Fruit fly (Drosophila melanogaster): ENCODE measurements around the gene crp.

crp gene

dm6 chr2L:16284306-16285299 lies 2.9 kb downstream of the crp start (continued):
- TF ChIP-seq Sox100B (GFP tag; optimal IDR thresholded peaks at IDR 0.05) (peak; percentile 25), CG11504 (tag; optimal IDR thresholded peaks at IDR 0.05) (peak; percentile 56), CG9609 (GFP tag; optimal IDR thresholded peaks at IDR 0.05) (peak; percentile 53), wek (GFP tag; optimal IDR thresholded peaks at IDR 0.05) (peak; percentile 69), YL-1 (GFP tag; optimal IDR thresholded peaks at IDR 0.05) (no peak), Ptx1 (GFP tag; IDR thresholded peaks at IDR 0.05) (no peak), Bgb (GFP tag; IDR thresholded peaks at IDR 0.05; ENCODE audit: partially characterized antibody) (no peak), CG6854 (GFP tag; optimal IDR thresholded peaks at IDR 0.05) (peak; percentile 30), Six4 (GFP tag; optimal IDR thresholded peaks at IDR 0.05) (no peak), Poxn (GFP tag; IDR thresholded peaks at IDR 0.05) (no peak), mld (GFP tag; IDR thresholded peaks at IDR 0.05; ENCODE audit: partially characterized antibody) (no peak), Myb (GFP tag; optimal IDR thresholded peaks at IDR 0.05) (peak; percentile 3), toy (GFP tag; IDR thresholded peaks at IDR 0.05) (no peak), CG10209 (GFP tag; optimal IDR thresholded peaks at IDR 0.05) (peak; percentile 25), ash1 (GFP tag; optimal IDR thresholded peaks at IDR 0.05) (no peak), CG30431 (GFP tag; optimal IDR thresholded peaks at IDR 0.05) (no peak), CG7556 (GFP tag; optimal IDR thresholded peaks at IDR 0.05) (peak; percentile 13), az2 (GFP tag; optimal IDR thresholded peaks at IDR 0.05) (no peak), D19A (tag; optimal IDR thresholded peaks at IDR 0.05) (no peak), CG31388 (GFP tag; optimal IDR thresholded peaks at IDR 0.05) (no peak), CG16863 (GFP tag; optimal IDR thresholded peaks at IDR 0.05) (peak; percentile 5), Dll (GFP tag; IDR thresholded peaks at IDR 0.05; ENCODE audit: partially characterized antibody) (no peak), Hr51 (GFP tag; optimal IDR thresholded peaks at IDR 0.05) (peak; percentile 10 to 72), CG7963 (GFP tag; IDR thresholded peaks at IDR 0.05; ENCODE audit: partially characterized antibody) (no peak), Nf-YB (GFP tag; optimal IDR thresholded peaks at IDR 0.05) (peak; percentile 18), CG30020 (tag; optimal IDR thresholded peaks at IDR 0.05) (no peak), CG13296 (GFP tag; optimal IDR thresholded peaks at IDR 0.05) (peak; percentile 53), CG10267 (tag; optimal IDR thresholded peaks at IDR 0.05) (no peak), CG1647 (GFP tag; optimal IDR thresholded peaks at IDR 0.05) (peak; percentile 0)

- no peak for TF ChIP-seq Atf-2 (GFP tag; optimal IDR thresholded peaks at IDR 0.05)
- no peak for TF ChIP-seq Eip74EF (GFP tag; optimal IDR thresholded peaks at IDR 0.05)
- TF ChIP-seq pnt (GFP tag; optimal IDR thresholded peaks at IDR 0.05) = no peak
- no peak for TF ChIP-seq chn (GFP tag; optimal IDR thresholded peaks at IDR 0.05)
- peak; percentile 9 to 33 for TF ChIP-seq crp (GFP tag; optimal IDR thresholded peaks at IDR 0.05)
- no peak for TF ChIP-seq dm (GFP tag; optimal IDR thresholded peaks at IDR 0.05)
- TF ChIP-seq esg (GFP tag; conservative IDR thresholded peaks at IDR 0.05) = no peak
- no peak for TF ChIP-seq gfzf (GFP tag; optimal IDR thresholded peaks at IDR 0.05)
- TF ChIP-seq caup (GFP tag; optimal IDR thresholded peaks at IDR 0.05; ENCODE audit: severe bottlenecking) = no peak
- TF ChIP-seq Mes4 (GFP tag; optimal IDR thresholded peaks at IDR 0.05) = no peak
- no peak for TF ChIP-seq CG3163 (GFP tag; optimal IDR thresholded peaks at IDR 0.05)
- peak in 1 of 2 experiments; percentile 44 for TF ChIP-seq Pdp1 (GFP tag; optimal IDR thresholded peaks at IDR 0.05)
- TF ChIP-seq CG11247 (GFP tag; IDR thresholded peaks at IDR 0.05) = no peak
- TF ChIP-seq nmo (GFP tag; optimal IDR thresholded peaks at IDR 0.05) = no peak
- peak; percentile 53; the same call in 1 of the 3 replicates for TF ChIP-seq ci (GFP tag; IDR thresholded peaks at IDR 0.05)
- no peak for TF ChIP-seq CG33557 (GFP tag; optimal IDR thresholded peaks at IDR 0.05)
- TF ChIP-seq Med (GFP tag) = peak; percentile 55
- TF ChIP-seq CG16779 (GFP tag; IDR thresholded peaks at IDR 0.05) = no peak
Measured at dm6 chr2L:16282856-16283255, 4.7 kb downstream of the crp start.

Data from whole organism, embryonic.